Worm (Caenorhabditis elegans): ENCODE measurements around the gene tbc-7.

ce11 chrX:5103422-5103821 is 30.7 kb upstream of the tbc-7 start:
- TF ChIP-seq elt-2 (tag; optimal IDR thresholded peaks at IDR 0.05) (no peak), nhr-237 (tag; optimal IDR thresholded peaks at IDR 0.05) (no peak), tbx-2 (tag; optimal IDR thresholded peaks at IDR 0.05) (no peak), nhr-77 (tag; optimal IDR thresholded peaks at IDR 0.05) (no peak), lin-39 (tag; optimal IDR thresholded peaks at IDR 0.05) (no peak), elt-3 (tag; optimal IDR thresholded peaks at IDR 0.05) (no peak), ZK546.5 (tag; optimal IDR thresholded peaks at IDR 0.05) (no peak)

Data from whole organism, L3 larva.